Fruit fly (Drosophila melanogaster) whole organism, embryonic: ENCODE data around the gene CG15882.

ENCODE experiments used
- BEAF-32 ChIP-seq: fragments of 200-800 bp; sonication (Bioruptor generic); optimal IDR thresholded peaks from 3 replicates; lab custom pipeline; 2017; ENCODE audit warnings: missing biosample characterization, missing genetic modification characterization, mild to moderate bottlenecking, moderate library complexity, missing genetic modification reagents
- CG10209 ChIP-seq: fragments of 200-800 bp; sonication (Bioruptor generic); optimal IDR thresholded peaks from 3 replicates; lab custom pipeline; 2017; ENCODE audit warnings: missing biosample characterization, mild to moderate bottlenecking, missing genetic modification characterization, missing genetic modification reagents
- CG10321 ChIP-seq: fragments of 200-800 bp; sonication (Bioruptor generic); IDR thresholded peaks from 2 replicates; pipeline ENCODE4 v1.3.6; 2022; ENCODE audit warnings: missing biosample characterization, missing genetic modification characterization
- CG11456 ChIP-seq: fragments of 200-800 bp; sonication (Bioruptor generic); IDR thresholded peaks from 3 replicates; pipeline ENCODE4 v1.3.6; 2022; ENCODE audit warnings: missing biosample characterization, missing genetic modification characterization
- CG12104 ChIP-seq: fragments of 200-800 bp; sonication (Bioruptor generic); optimal IDR thresholded peaks from 3 replicates; lab custom pipeline; 2016; ENCODE audit warnings: missing biosample characterization, missing genetic modification characterization
- CG13287 ChIP-seq: fragments of 200-800 bp; sonication (Bioruptor generic); IDR thresholded peaks from 2 replicates; pipeline ENCODE4 v1.3.6; 2022; ENCODE audit warnings: missing biosample characterization, missing genetic modification characterization; ENCODE audit not compliant: partially characterized antibody
- CG15011 ChIP-seq: fragments of 200-800 bp; sonication (Bioruptor generic); optimal IDR thresholded peaks from 3 replicates; lab custom pipeline; 2018; ENCODE audit warnings: missing biosample characterization, mild to moderate bottlenecking, missing genetic modification characterization
- CG15073 ChIP-seq: fragments of 200-800 bp; sonication (Bioruptor generic); optimal IDR thresholded peaks from 2 replicates; lab custom pipeline; 2016; ENCODE audit warnings: missing biosample characterization, missing genetic modification characterization
- CG17359 ChIP-seq: fragments of 200-800 bp; sonication (Bioruptor generic); optimal IDR thresholded peaks from 3 replicates; lab custom pipeline; 2018; ENCODE audit warnings: missing biosample characterization, mild to moderate bottlenecking, missing genetic modification characterization, moderate library complexity
- CG31365 ChIP-seq: fragments of 200-800 bp; sonication (Bioruptor generic); optimal IDR thresholded peaks from 2 replicates; lab custom pipeline; 2018; ENCODE audit warnings: missing biosample characterization, mild to moderate bottlenecking, missing genetic modification characterization
- CG4328 ChIP-seq: fragments of 200-800 bp; sonication (Bioruptor generic); optimal IDR thresholded peaks from 3 replicates; lab custom pipeline; 2017; ENCODE audit warnings: missing biosample characterization, missing genetic modification reagents, missing genetic modification characterization
- CG6272 ChIP-seq: fragments of 200-800 bp; sonication (Bioruptor generic); IDR thresholded peaks from 2 replicates; pipeline ENCODE4 v1.3.6; 2022; ENCODE audit warnings: missing biosample characterization, missing genetic modification characterization
- CG6813 ChIP-seq: fragments of 200-800 bp; sonication (Bioruptor generic); optimal IDR thresholded peaks from 2 replicates; lab custom pipeline; 2017; ENCODE audit warnings: missing biosample characterization, missing genetic modification characterization, mild to moderate bottlenecking, moderate library complexity, missing genetic modification reagents
- CG7271 ChIP-seq: fragments of 200-800 bp; sonication (Bioruptor generic); optimal IDR thresholded peaks from 2 replicates; lab custom pipeline; 2018; ENCODE audit warnings: missing biosample characterization, mild to moderate bottlenecking, missing genetic modification characterization, moderate library complexity
- CG7357 ChIP-seq: fragments of 200-800 bp; sonication (Bioruptor generic); IDR thresholded peaks from 3 replicates; pipeline ENCODE4 v1.3.6; 2022; ENCODE audit warnings: missing biosample characterization, missing genetic modification characterization
- CG7839 ChIP-seq: fragments of 200-800 bp; sonication (Bioruptor generic); optimal IDR thresholded peaks from 3 replicates; lab custom pipeline; 2018; ENCODE audit warnings: missing biosample characterization, mild to moderate bottlenecking, missing genetic modification characterization, moderate library complexity
- CG7963 ChIP-seq: fragments of 200-800 bp; sonication (Bioruptor generic); IDR thresholded peaks from 3 replicates; pipeline ENCODE4 v1.3.6; 2022; ENCODE audit warnings: missing biosample characterization, missing genetic modification characterization; ENCODE audit not compliant: partially characterized antibody
- CG8359 ChIP-seq: fragments of 200-800 bp; sonication (Bioruptor generic); optimal IDR thresholded peaks from 2 replicates; lab custom pipeline; 2017; ENCODE audit warnings: missing biosample characterization, mild to moderate bottlenecking, missing genetic modification characterization, borderline replicate concordance
- CG9609 ChIP-seq: fragments of 200-800 bp; sonication (Bioruptor generic); optimal IDR thresholded peaks from 3 replicates; lab custom pipeline; 2016; ENCODE audit warnings: missing biosample characterization, missing genetic modification characterization
- CTCF ChIP-seq: fragments of 200-800 bp; sonication (Bioruptor generic); optimal IDR thresholded peaks from 2 replicates; lab custom pipeline; 2017; ENCODE audit warnings: missing biosample characterization, mild to moderate bottlenecking, missing genetic modification characterization, moderate library complexity
- Dip3 ChIP-seq: fragments of 200-800 bp; sonication (Bioruptor generic); optimal IDR thresholded peaks from 3 replicates; lab custom pipeline; 2016; ENCODE audit warnings: missing biosample characterization, missing genetic modification characterization
- Kr ChIP-seq: fragments of 200-800 bp; sonication (Bioruptor generic); optimal IDR thresholded peaks from 2 replicates; lab custom pipeline; 2017; ENCODE audit warnings: missing biosample characterization, mild to moderate bottlenecking, missing genetic modification characterization
- Oaz ChIP-seq: fragments of 200-800 bp; sonication (Bioruptor generic); IDR thresholded peaks from 2 replicates; pipeline ENCODE4 v1.3.6; 2022; ENCODE audit warnings: missing biosample characterization, missing genetic modification characterization
- Ssrp ChIP-seq: fragments of 200-800 bp; sonication (Bioruptor generic); optimal IDR thresholded peaks from 2 replicates; lab custom pipeline; 2018; ENCODE audit warnings: missing biosample characterization, mild to moderate bottlenecking, missing genetic modification characterization, moderate library complexity
- Trl ChIP-seq, 3 experiments: fragments of >200 bp in 2 of 3; fragments of 200-800 bp in 1 of 3; sonication (Bioruptor generic) in 1 of 3; optimal IDR thresholded peaks; 2 replicates in 1 of 3; 3 replicates in 2 of 3; lab custom pipeline; 2016 to 2017; ENCODE audit warnings: missing biosample characterization in 1 of 3, missing genetic modification characterization in 1 of 3
- ap ChIP-seq: fragments of 200-800 bp; sonication (Bioruptor generic); IDR thresholded peaks from 2 replicates; pipeline ENCODE4 v1.3.6; 2022; ENCODE audit warnings: missing biosample characterization, missing genetic modification characterization
- bcd ChIP-seq: fragments of 200-800 bp; sonication (Bioruptor generic); optimal IDR thresholded peaks from 2 replicates; lab custom pipeline; 2017; ENCODE audit warnings: missing biosample characterization, mild to moderate bottlenecking, missing genetic modification characterization
- bigmax ChIP-seq: fragments of 200-800 bp; sonication (Bioruptor generic); optimal IDR thresholded peaks from 2 replicates; lab custom pipeline; 2018; ENCODE audit warnings: missing biosample characterization, mild to moderate bottlenecking, missing genetic modification characterization
- cad ChIP-seq: fragments of >200 bp; optimal IDR thresholded peaks from 2 replicates; lab custom pipeline; 2017; ENCODE audit warnings: missing biosample characterization, missing genetic modification characterization
- corto ChIP-seq: fragments of 200-800 bp; sonication (Bioruptor generic); optimal IDR thresholded peaks from 2 replicates; lab custom pipeline; 2016; ENCODE audit warnings: missing biosample characterization, mild to moderate bottlenecking, missing genetic modification characterization, moderate library complexity
- danr ChIP-seq: fragments of 200-800 bp; sonication (Bioruptor generic); IDR thresholded peaks from 2 replicates; pipeline ENCODE4 v1.3.6; 2022; ENCODE audit warnings: missing biosample characterization, missing genetic modification characterization
- dpn ChIP-seq, 2 experiments: fragments of 200-800 bp; sonication (Bioruptor generic); optimal IDR thresholded peaks; 3 replicates each; lab custom pipeline; 2016; ENCODE audit warnings: missing biosample characterization in 2 of 2, missing genetic modification characterization in 2 of 2
- eve ChIP-seq, 2 experiments: fragments of >200 bp; optimal IDR thresholded peaks; 2 replicates each; lab custom pipeline; 2017; ENCODE audit warnings: missing biosample characterization in 2 of 2, missing genetic modification characterization in 2 of 2
- gce ChIP-seq: fragments of 200-800 bp; sonication (Bioruptor generic); IDR thresholded peaks from 3 replicates; pipeline ENCODE4 v1.3.6; 2022; ENCODE audit warnings: missing biosample characterization, missing genetic modification characterization
- grn ChIP-seq: fragments of 200-800 bp; sonication (Bioruptor generic); optimal IDR thresholded peaks from 3 replicates; lab custom pipeline; 2017; ENCODE audit warnings: missing biosample characterization, missing genetic modification characterization
- gro ChIP-seq: fragments of 200-800 bp; sonication (Bioruptor generic); optimal IDR thresholded peaks from 2 replicates; lab custom pipeline; 2016; ENCODE audit warnings: missing biosample characterization, missing genetic modification characterization
- gsb ChIP-seq: fragments of 200-800 bp; sonication (Bioruptor generic); IDR thresholded peaks from 2 replicates; pipeline ENCODE4 v1.3.6; 2022; ENCODE audit warnings: missing biosample characterization, missing genetic modification characterization
- ken ChIP-seq: fragments of 200-800 bp; sonication (Bioruptor generic); IDR thresholded peaks from 3 replicates; pipeline ENCODE4 v1.3.6; 2022; ENCODE audit warnings: missing biosample characterization, missing genetic modification characterization
- nau ChIP-seq: fragments of 200-800 bp; sonication (Bioruptor generic); optimal IDR thresholded peaks from 3 replicates; lab custom pipeline; 2017; ENCODE audit warnings: missing biosample characterization, mild to moderate bottlenecking, missing genetic modification characterization, missing genetic modification reagents
- oc ChIP-seq: fragments of 200-800 bp; sonication (Bioruptor generic); optimal IDR thresholded peaks from 2 replicates; lab custom pipeline; 2018; ENCODE audit warnings: missing biosample characterization, mild to moderate bottlenecking, missing genetic modification characterization, moderate library complexity
- sob ChIP-seq: fragments of 200-800 bp; sonication (Bioruptor generic); IDR thresholded peaks from 2 replicates; pipeline ENCODE4 v1.3.6; 2022; ENCODE audit warnings: missing biosample characterization, missing genetic modification characterization
- sqz ChIP-seq: fragments of 200-800 bp; sonication (Bioruptor generic); optimal IDR thresholded peaks from 3 replicates; lab custom pipeline; 2018; ENCODE audit warnings: missing biosample characterization, mild to moderate bottlenecking, missing genetic modification characterization
- tll ChIP-seq, 2 experiments: fragments of 200-800 bp in 1 of 2; fragments of >200 bp in 1 of 2; sonication (Bioruptor generic) in 1 of 2; optimal IDR thresholded peaks; 2 replicates each; lab custom pipeline; 2017 to 2019; ENCODE audit warnings: missing biosample characterization in 2 of 2, missing genetic modification characterization in 2 of 2, mild to moderate bottlenecking in 1 of 2, moderate library complexity in 1 of 2
- tna ChIP-seq: fragments of 200-800 bp; sonication (Bioruptor generic); IDR thresholded peaks from 2 replicates; pipeline ENCODE4 v1.3.6; 2022; ENCODE audit warnings: missing biosample characterization, missing genetic modification characterization; ENCODE audit not compliant: partially characterized antibody
- trh ChIP-seq: fragments of 200-800 bp; sonication (Bioruptor generic); optimal IDR thresholded peaks from 2 replicates; lab custom pipeline; 2016; ENCODE audit warnings: missing biosample characterization, missing genetic modification characterization
- unc-4 ChIP-seq: fragments of 200-800 bp; sonication (Bioruptor generic); IDR thresholded peaks from 2 replicates; pipeline ENCODE4 v1.3.6; 2022; ENCODE audit warnings: missing biosample characterization, missing genetic modification characterization; ENCODE audit not compliant: partially characterized antibody
- vnd ChIP-seq: fragments of 200-800 bp; sonication (Bioruptor generic); IDR thresholded peaks from 3 replicates; pipeline ENCODE4 v1.3.6; 2022; ENCODE audit warnings: missing biosample characterization, missing genetic modification characterization; ENCODE audit not compliant: partially characterized antibody
- zf30C ChIP-seq: fragments of 200-800 bp; sonication (Bioruptor generic); optimal IDR thresholded peaks from 3 replicates; lab custom pipeline; 2018; ENCODE audit warnings: missing biosample characterization, mild to moderate bottlenecking, missing genetic modification characterization

The CG15882 gene

DNA sequence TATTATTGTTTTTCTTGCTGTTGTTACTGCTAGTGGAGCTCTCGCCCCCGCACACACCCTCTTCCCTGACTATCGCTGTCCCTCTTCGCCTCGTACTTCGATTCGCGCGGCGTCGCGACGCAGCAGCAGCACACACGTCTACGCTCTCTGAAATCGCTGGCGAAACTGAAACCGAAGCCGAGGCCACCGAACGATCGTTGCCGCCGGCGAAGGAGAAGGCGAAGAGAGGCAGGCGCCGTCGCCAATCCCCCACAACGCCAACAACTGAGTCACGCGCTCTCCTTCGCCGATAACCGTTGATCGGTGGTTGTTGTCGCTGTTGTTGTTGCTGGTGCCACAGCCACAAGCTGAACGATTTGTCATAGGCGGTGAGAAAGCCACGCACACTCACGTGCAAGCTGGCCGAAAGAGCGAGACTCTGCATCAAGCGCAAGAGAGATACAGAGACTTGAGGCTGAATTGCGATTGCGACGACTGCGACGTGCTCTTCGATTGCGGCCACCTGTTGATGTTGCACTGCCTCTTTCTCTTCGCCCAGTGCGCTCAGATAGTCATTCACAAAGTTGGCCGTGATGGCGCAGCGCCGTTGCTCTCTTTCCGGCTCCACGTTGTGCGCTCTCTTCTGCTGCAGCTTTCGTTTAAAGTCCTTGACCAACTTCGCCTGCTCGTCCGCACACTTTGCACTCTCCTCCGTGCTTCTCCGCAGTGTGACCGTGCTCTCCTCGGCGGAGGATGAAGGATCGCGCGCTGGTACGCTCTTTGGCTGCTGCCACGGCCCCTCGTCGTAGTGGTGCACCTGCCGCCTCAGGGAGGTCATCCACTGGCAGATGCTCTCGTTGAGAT is 29.3 kb upstream of the CG15882 start (continued):
- TF ChIP-seq CG17359 (tag; lab: Kevin White, UChicago) (no peak), CG11456 (GFP tag; lab: Robert Waterston, UW) (no peak), CG12104 (no peak), ken (GFP tag; lab: Robert Waterston, UW) (no peak), Oaz (no peak), corto (GFP tag; lab: Kevin White, UChicago) (no peak), ap (no peak), nau (GFP tag; lab: Kevin White, UChicago) (no peak), tna (GFP tag; lab: Robert Waterston, UW) (no peak), unc-4 (GFP tag; lab: Robert Waterston, UW) (0 out of 2 replicates have a peak, but pooled peaks have one; percentile 21), CG10321 (0 out of 2 replicates have a peak, but pooled peaks have one; percentile 36), CG9609 (GFP tag; lab: Kevin White, UChicago) (peak; percentile 9), CG6272 (no peak), Trl (optimal IDR thresholded peaks at IDR 0.05; lab: Kevin White, UChicago) (peak; percentile 83 to 92), Trl (GFP tag; optimal IDR thresholded peaks at IDR 0.05; lab: Kevin White, UChicago) (no peak), CG8359 (GFP tag; lab: Kevin White, UChicago) (no peak), bcd (GFP tag; lab: Kevin White, UChicago) (no peak), CG10209 (GFP tag; lab: Kevin White, UChicago) (no peak), CTCF (GFP tag; lab: Kevin White, UChicago) (no peak), oc (tag; lab: Kevin White, UChicago) (no peak), trh (GFP tag; lab: Kevin White, UChicago) (no peak), dpn (GFP tag; optimal IDR thresholded peaks at IDR 0.05; lab: Kevin White, UChicago) (no peak), CG4328 (GFP tag; lab: Kevin White, UChicago) (no peak), Kr (GFP tag; lab: Kevin White, UChicago) (no peak), CG7271 (tag; lab: Kevin White, UChicago) (no peak), CG31365 (no peak), vnd (GFP tag; lab: Robert Waterston, UW) (no peak), CG15011 (GFP tag; lab: Kevin White, UChicago) (no peak), CG15073 (GFP tag; lab: Kevin White, UChicago) (no peak), eve (GFP tag; optimal IDR thresholded peaks at IDR 0.05; lab: Kevin White, UChicago) (no peak), CG7839 (tag; lab: Kevin White, UChicago) (no peak), bigmax (GFP tag; lab: Kevin White, UChicago) (no peak), gro (GFP tag; lab: Kevin White, UChicago) (no peak), grn (GFP tag; lab: Kevin White, UChicago) (no peak), cad (GFP tag; lab: Kevin White, UChicago) (no peak), BEAF-32 (GFP tag; lab: Kevin White, UChicago) (no peak), tll (GFP tag; optimal IDR thresholded peaks at IDR 0.05; lab: Kevin White, UChicago) (no peak), CG7357 (GFP tag; lab: Robert Waterston, UW) (no peak), CG6813 (peak; percentile 28), gsb (GFP tag; lab: Robert Waterston, UW) (no peak), Ssrp (tag; lab: Kevin White, UChicago) (no peak), gce (GFP tag; lab: Robert Waterston, UW) (0 out of 3 replicates have a peak, but pooled peaks have one; percentile 31), CG13287 (GFP tag; lab: Robert Waterston, UW) (peak; percentile 49; the same call in 1 of the 2 replicates), Dip3 (GFP tag; lab: Kevin White, UChicago) (no peak), zf30C (no peak), sqz (GFP tag; lab: Kevin White, UChicago) (no peak), sob (GFP tag; lab: Robert Waterston, UW) (peak; percentile 40; the same call in 1 of the 2 replicates), CG7963 (GFP tag; lab: Robert Waterston, UW) (no peak), danr (GFP tag; lab: Robert Waterston, UW) (no peak)
